Fruit fly (Drosophila melanogaster) S2 (cell line): ENCODE results near the gene rdgB.

Source experiments
- CG8478 ChIP-seq: fragments of >200 bp; optimal IDR thresholded peaks from 2 replicates; lab custom pipeline; 2018
- CTCF ChIP-seq, 2 experiments: fragments of >200 bp; optimal IDR thresholded peaks; 2 replicates each; lab custom pipeline; 2018

- TF ChIP-seq CG8478 (lab: Kevin White, UChicago) (no peak), CTCF (optimal IDR thresholded peaks at IDR 0.05; lab: Kevin White, UChicago) (no peak)
These were observed 29.9 kb downstream of the rdgB start for dm6 chrX:13792463-13792862.
